Fruit fly (Drosophila melanogaster) whole organism, wandering third instar larva: ENCODE results near the gene CG5556.
A peak's percentile ranks its signal among the peaks of the same experiment; 100 is the strongest.

ENCODE experiments used
- Abd-B ChIP-seq: fragments of >200 bp; optimal IDR thresholded peaks from 2 replicates; lab custom pipeline; 2017; ENCODE audit warnings: missing biosample characterization, missing genetic modification characterization
- CG9705 ChIP-seq: fragments of 200-800 bp; sonication (Bioruptor generic); optimal IDR thresholded peaks from 2 replicates; lab custom pipeline; 2018; ENCODE audit warnings: missing biosample characterization, mild to moderate bottlenecking, missing genetic modification characterization
- CrebA ChIP-seq: fragments of 200-800 bp; sonication (Bioruptor generic); optimal IDR thresholded peaks from 2 replicates; lab custom pipeline; 2016; ENCODE audit warnings: missing biosample characterization, mild to moderate bottlenecking, missing genetic modification characterization, borderline replicate concordance
- Dfd ChIP-seq: fragments of >200 bp; optimal IDR thresholded peaks from 2 replicates; lab custom pipeline; 2017; ENCODE audit warnings: missing biosample characterization, missing genetic modification characterization
- Hnf4 ChIP-seq: fragments of 200-800 bp; sonication (Bioruptor generic); optimal IDR thresholded peaks from 2 replicates; lab custom pipeline; 2016; ENCODE audit warnings: missing biosample characterization, mild to moderate bottlenecking, missing genetic modification characterization
- Vsx2 ChIP-seq: fragments of 200-300, 225-300 bp; sonication (Bioruptor generic); optimal IDR thresholded peaks from 2 replicates; lab custom pipeline; 2018; ENCODE audit warnings: missing biosample characterization, missing genetic modification characterization; ENCODE audit not compliant: partially characterized antibody
- br ChIP-seq: fragments of 200-800 bp; sonication (Bioruptor generic); optimal IDR thresholded peaks from 2 replicates; lab custom pipeline; 2016; ENCODE audit warnings: missing biosample characterization, missing genetic modification characterization
- dl ChIP-seq, 2 experiments: fragments of 175-275, 200-275 bp in 1 of 2; fragments of 200-275 bp in 1 of 2; sonication (Bioruptor generic); optimal IDR thresholded peaks; lab custom pipeline; 2018; ENCODE audit warnings: mild to moderate bottlenecking in 2 of 2, missing biosample characterization in 2 of 2, missing genetic modification characterization in 2 of 2, moderate library complexity in 2 of 2; ENCODE audit not compliant: partially characterized antibody in 2 of 2, insufficient read depth in 1 of 2
- dsf ChIP-seq: sonication (Bioruptor generic); optimal IDR thresholded peaks from 2 replicates; lab custom pipeline; 2016; ENCODE audit warnings: missing biosample characterization, missing genetic modification characterization, borderline replicate concordance
- jim ChIP-seq: fragments of 175-275, 200-325 bp; sonication (Bioruptor generic); optimal IDR thresholded peaks from 2 replicates; lab custom pipeline; 2016; ENCODE audit warnings: missing biosample characterization, mild to moderate bottlenecking, missing genetic modification characterization
- psq ChIP-seq: fragments of 200-800 bp; sonication (Bioruptor generic); optimal IDR thresholded peaks from 3 replicates; lab custom pipeline; 2017; ENCODE audit warnings: missing biosample characterization, mild to moderate bottlenecking, missing genetic modification characterization, moderate library complexity
- sv ChIP-seq: fragments of 200-800 bp; sonication (Bioruptor generic); optimal IDR thresholded peaks from 3 replicates; lab custom pipeline; 2016; ENCODE audit warnings: missing biosample characterization, missing genetic modification characterization

The CG5556 gene

dm6 chr2L:1312321-1312720 lies 40.3 kb downstream of the CG5556 start (continued):
- peak; percentile 42 for TF ChIP-seq br (GFP tag; lab: Kevin White, UChicago)
- TF ChIP-seq psq (GFP tag; lab: Kevin White, UChicago): peak; percentile 28
- TF ChIP-seq dsf (GFP tag; lab: Kevin White, UChicago): no peak
- TF ChIP-seq dl (GFP tag; optimal IDR thresholded peaks at IDR 0.05; lab: Kevin White, UChicago; ENCODE audit: insufficient read depth in 1 of 2, partially characterized antibody in 2 of 2): no peak
- TF ChIP-seq Abd-B (GFP tag; lab: Kevin White, UChicago): no peak
- TF ChIP-seq CrebA (GFP tag; lab: Kevin White, UChicago): no peak
- no peak for TF ChIP-seq Dfd (GFP tag; lab: Kevin White, UChicago)
- peak; percentile 22 for TF ChIP-seq Hnf4 (GFP tag; lab: Kevin White, UChicago)
- no peak for TF ChIP-seq jim (GFP tag; lab: Kevin White, UChicago)
- TF ChIP-seq CG9705 (GFP tag; lab: Kevin White, UChicago): no peak
- no peak for TF ChIP-seq Vsx2
- no peak for TF ChIP-seq sv (GFP tag; lab: Kevin White, UChicago)
- TF ChIP-seq, all 38 proteins: peak for 12
